Worm (Caenorhabditis elegans): ENCODE data around the gene nhr-270.

nhr-270 gene

DNA sequence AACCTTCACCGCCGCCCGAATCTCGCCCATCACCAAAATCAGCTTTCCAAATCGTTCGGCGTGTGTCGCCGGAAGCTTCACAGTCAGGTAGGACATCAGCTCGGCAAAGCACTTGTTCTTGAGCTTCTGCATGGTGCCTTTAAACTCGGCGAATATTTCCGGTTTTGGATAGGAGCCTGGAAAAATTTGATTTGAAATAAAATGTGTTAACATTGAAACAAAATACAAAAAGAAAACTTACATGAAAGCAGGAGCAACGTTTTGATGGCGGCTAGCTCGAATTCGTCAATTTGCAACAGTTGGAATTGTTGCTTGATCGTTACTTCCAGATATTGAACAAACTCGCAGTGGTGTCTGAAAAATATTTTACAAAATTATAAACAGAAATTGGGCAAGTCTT, 1.8 kb downstream of the nhr-270 start:
- no peak for TF ChIP-seq lin-13 (tag; optimal IDR thresholded peaks at IDR 0.05)
- no peak for TF ChIP-seq snpc-4 (tag; optimal IDR thresholded peaks at IDR 0.05)
- TF ChIP-seq drap-1 (GFP tag; optimal IDR thresholded peaks at IDR 0.05) = no peak
- TF ChIP-seq bed-3 (GFP tag; optimal IDR thresholded peaks at IDR 0.05) = no peak
- TF ChIP-seq nhr-2 (tag; optimal IDR thresholded peaks at IDR 0.05) = no peak
- TF ChIP-seq nhr-237 (tag; optimal IDR thresholded peaks at IDR 0.05) = no peak
- TF ChIP-seq blmp-1 (tag; optimal IDR thresholded peaks at IDR 0.05) = no peak
- TF ChIP-seq nhr-76 (tag; optimal IDR thresholded peaks at IDR 0.05) = no peak
- TF ChIP-seq ces-1 (GFP tag; optimal IDR thresholded peaks at IDR 0.05) = no peak
- TF ChIP-seq ceh-83 (GFP tag; optimal IDR thresholded peaks at IDR 0.05) = no peak
- TF ChIP-seq lsy-2 (tag; optimal IDR thresholded peaks at IDR 0.05) = no peak
- no peak for TF ChIP-seq mep-1 (tag; optimal IDR thresholded peaks at IDR 0.05)
- TF ChIP-seq pha-4 (tag; optimal IDR thresholded peaks at IDR 0.05) = no peak
- no peak for TF ChIP-seq M03D4.4 (tag; optimal IDR thresholded peaks at IDR 0.05)
- no peak for TF ChIP-seq mab-5 (tag; optimal IDR thresholded peaks at IDR 0.05)
- TF ChIP-seq hlh-1 (tag; optimal IDR thresholded peaks at IDR 0.05) = no peak
- no peak for TF ChIP-seq cnd-1 (tag; optimal IDR thresholded peaks at IDR 0.05)

DNA sequence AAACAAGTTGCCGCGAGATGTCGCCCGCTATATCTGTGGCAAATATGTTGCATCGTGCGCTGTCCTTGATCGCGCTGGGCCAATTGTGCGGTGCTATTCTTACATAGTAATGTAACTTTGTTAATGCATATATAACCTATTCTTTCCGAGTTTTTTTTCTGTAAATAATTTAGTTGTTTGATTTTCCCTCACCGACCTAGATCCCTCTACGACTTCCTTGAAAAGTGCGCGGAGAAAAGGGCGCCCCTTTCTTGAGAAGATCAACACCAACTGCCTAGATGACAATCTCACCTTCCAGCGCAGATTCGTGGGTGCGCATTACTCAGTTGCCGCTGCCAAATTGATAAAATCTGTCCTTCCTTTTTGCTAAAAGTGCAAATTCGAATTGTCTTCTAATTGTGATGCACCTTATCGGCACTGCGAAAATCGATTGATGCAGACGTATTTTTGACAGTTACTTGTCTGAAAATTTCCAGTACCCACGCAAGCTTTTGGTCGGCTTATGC, 2.9 kb downstream of the nhr-270 start:
- TF ChIP-seq ces-1 (GFP tag; optimal IDR thresholded peaks at IDR 0.05) = no peak
- no peak for TF ChIP-seq ham-2 (GFP tag; optimal IDR thresholded peaks at IDR 0.05)
- TF ChIP-seq nhr-237 (tag; optimal IDR thresholded peaks at IDR 0.05) = no peak
- no peak for TF ChIP-seq sptf-1 (tag; optimal IDR thresholded peaks at IDR 0.05)
- no peak for TF ChIP-seq blmp-1 (tag; optimal IDR thresholded peaks at IDR 0.05)
- TF ChIP-seq elt-1 (tag; optimal IDR thresholded peaks at IDR 0.05; ENCODE audit: borderline replicate concordance, insufficient read depth) = peak; percentile 85
- TF ChIP-seq lsy-2 (tag; optimal IDR thresholded peaks at IDR 0.05) = no peak
- no peak for TF ChIP-seq sem-2 (GFP tag; optimal IDR thresholded peaks at IDR 0.05)
- TF ChIP-seq ztf-11 (tag; optimal IDR thresholded peaks at IDR 0.05) = no peak

DNA sequence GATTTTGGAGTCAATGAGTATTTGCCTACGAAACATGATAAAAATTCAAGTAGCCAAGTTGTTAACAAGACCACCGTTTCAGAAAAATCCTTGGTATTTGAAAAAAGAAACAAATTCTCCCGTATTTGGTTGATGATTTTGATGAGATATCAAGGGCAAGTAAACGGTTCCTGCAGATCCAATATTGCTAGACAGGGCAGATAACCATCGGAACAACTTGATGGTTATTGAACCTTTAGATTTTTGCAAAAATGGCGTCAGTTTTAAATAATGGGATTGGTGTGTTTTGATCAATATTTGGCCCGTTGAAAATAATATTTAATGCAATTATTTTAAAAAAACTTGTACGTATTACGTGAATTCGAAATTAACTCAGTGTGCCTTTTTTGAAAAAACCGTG, 4.3 kb downstream of the nhr-270 start:
- TF ChIP-seq elt-1 (tag; optimal IDR thresholded peaks at IDR 0.05; ENCODE audit: borderline replicate concordance, insufficient read depth) = peak; percentile 38
- no peak for TF ChIP-seq nhr-28 (tag; optimal IDR thresholded peaks at IDR 0.05)

DNA sequence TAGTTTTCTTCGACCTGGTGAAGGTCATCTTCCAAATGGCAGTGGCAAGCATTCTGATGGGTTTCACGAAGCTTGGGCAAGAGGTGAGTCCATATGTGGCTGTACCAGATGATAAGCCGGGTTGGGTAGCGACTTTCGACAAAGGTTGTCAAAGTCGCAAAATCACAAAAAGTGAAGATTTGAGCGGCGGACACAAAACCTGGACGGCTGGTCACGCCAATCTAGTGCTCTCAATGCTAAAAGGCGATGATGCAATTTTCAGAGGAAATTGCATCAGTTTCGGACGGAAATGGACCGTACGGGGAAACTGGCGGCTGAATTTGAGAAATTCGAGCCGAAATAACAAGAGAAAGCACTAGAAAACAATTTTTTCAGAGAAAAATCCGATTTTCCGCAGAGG, 7.3 kb downstream of the nhr-270 start:
- no peak for TF ChIP-seq bed-3 (GFP tag; optimal IDR thresholded peaks at IDR 0.05)
- no peak for TF ChIP-seq nhr-2 (tag; optimal IDR thresholded peaks at IDR 0.05)
- TF ChIP-seq lin-32 (GFP tag; optimal IDR thresholded peaks at IDR 0.05) = no peak
- TF ChIP-seq sem-2 (GFP tag; optimal IDR thresholded peaks at IDR 0.05) = no peak
- TF ChIP-seq mls-2 (tag; optimal IDR thresholded peaks at IDR 0.05) = no peak
- TF ChIP-seq flh-1 (GFP tag; optimal IDR thresholded peaks at IDR 0.05) = no peak
- TF ChIP-seq lsy-2 (tag; optimal IDR thresholded peaks at IDR 0.05) = no peak
- no peak for TF ChIP-seq snpc-4 (tag; optimal IDR thresholded peaks at IDR 0.05)
- no peak for TF ChIP-seq hlh-1 (tag; optimal IDR thresholded peaks at IDR 0.05)

DNA sequence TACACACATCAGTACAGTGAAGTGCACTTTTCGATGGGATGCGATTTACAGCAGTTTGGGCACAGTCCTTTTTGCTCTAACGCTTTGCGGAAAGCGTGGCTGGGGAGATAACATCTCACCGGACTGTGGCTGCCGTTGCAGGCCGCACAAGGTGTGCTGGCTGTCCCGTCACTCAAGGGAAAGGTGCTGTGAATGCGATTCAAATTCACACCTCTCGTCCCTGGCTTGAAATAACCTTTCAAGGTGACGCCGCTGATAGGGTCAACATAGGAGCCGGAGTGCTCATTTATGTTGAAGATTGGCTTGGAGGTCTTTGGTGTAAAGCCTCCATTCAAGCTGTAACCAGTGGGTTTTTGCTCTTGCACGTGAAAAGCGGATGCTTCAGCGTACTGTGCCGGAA, 10.4 kb downstream of the nhr-270 start:
- no peak for TF ChIP-seq pha-4 (tag; optimal IDR thresholded peaks at IDR 0.05)
- no peak for TF ChIP-seq nhr-76 (tag; optimal IDR thresholded peaks at IDR 0.05)
- TF ChIP-seq blmp-1 (tag; optimal IDR thresholded peaks at IDR 0.05) = no peak
- TF ChIP-seq nhr-12 (tag; optimal IDR thresholded peaks at IDR 0.05) = no peak
- no peak for TF ChIP-seq elt-1 (tag; optimal IDR thresholded peaks at IDR 0.05; ENCODE audit: borderline replicate concordance, insufficient read depth)
- TF ChIP-seq unc-39 (tag; optimal IDR thresholded peaks at IDR 0.05) = no peak
- no peak for TF ChIP-seq mep-1 (tag; optimal IDR thresholded peaks at IDR 0.05)
- no peak for TF ChIP-seq tbx-8 (GFP tag; optimal IDR thresholded peaks at IDR 0.05)
- TF ChIP-seq M03D4.4 (tag; optimal IDR thresholded peaks at IDR 0.05) = no peak
- TF ChIP-seq flh-1 (GFP tag; optimal IDR thresholded peaks at IDR 0.05) = no peak
- TF ChIP-seq cnd-1 (tag; optimal IDR thresholded peaks at IDR 0.05) = no peak
- no peak for TF ChIP-seq nhr-28 (tag; optimal IDR thresholded peaks at IDR 0.05)
- TF ChIP-seq ceh-39 (tag; optimal IDR thresholded peaks at IDR 0.05) = no peak

DNA sequence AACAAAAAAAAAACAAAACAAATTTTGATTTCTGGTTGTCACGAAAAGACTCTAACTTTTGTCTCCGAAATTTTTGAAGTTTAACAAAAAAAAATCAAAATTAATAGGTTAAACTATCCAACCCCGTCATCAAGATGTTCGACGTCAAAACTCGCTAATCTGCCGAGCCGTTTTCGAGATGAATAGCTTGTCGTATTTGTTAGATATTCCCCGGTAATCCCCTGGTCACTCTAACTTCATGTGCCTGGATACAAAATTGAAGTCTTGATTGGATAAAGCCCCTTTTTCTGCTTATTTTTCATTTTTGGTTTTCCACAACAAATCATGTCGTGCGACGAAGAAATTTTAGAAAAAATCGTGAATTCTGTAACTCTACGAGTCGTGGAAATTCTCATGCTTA, 22.1 kb downstream of the nhr-270 start, which contains the start of gene srab-16:
srab-16 (plus strand) TSS at position 301 of the 400 bp plus-strand sequence.
- TF ChIP-seq unc-120 (tag; optimal IDR thresholded peaks at IDR 0.05; ENCODE audit: poor library complexity, severe bottlenecking) = no peak
- TF ChIP-seq elt-3 (tag; optimal IDR thresholded peaks at IDR 0.05) = no peak
- no peak for TF ChIP-seq mls-2 (tag; optimal IDR thresholded peaks at IDR 0.05)
- TF ChIP-seq blmp-1 (tag; optimal IDR thresholded peaks at IDR 0.05) = no peak

Data from whole organism, mixed stage, embryonic.